Worm (Caenorhabditis elegans) whole organism, L4 larva: ENCODE data around the gene cha-1.

Experiments
- Y48G9A.11 ChIP-seq: fragments of 200-800 bp; sonication (Bioruptor generic); IDR thresholded peaks from 2 replicates; pipeline ENCODE4 v1.3.6; 2022; ENCODE audit warnings: missing genetic modification reagents, missing genetic modification characterization, missing compliant biosample characterization
- Y5F2A.4 ChIP-seq: fragments of 200-800 bp; sonication (Bioruptor generic); optimal IDR thresholded peaks from 2 replicates; lab custom pipeline; 2018; ENCODE audit warnings: mild to moderate bottlenecking, missing genetic modification characterization, missing compliant biosample characterization
- ZK337.2 ChIP-seq: fragments of 200-800 bp; sonication (Bioruptor generic); IDR thresholded peaks from 2 replicates; pipeline ENCODE4 v1.3.6; 2022; ENCODE audit warnings: missing genetic modification reagents, missing genetic modification characterization, missing compliant biosample characterization
- ZK546.5 ChIP-seq, 2 experiments: sonication (generic microtip); optimal IDR thresholded peaks; 2 replicates each; lab custom pipeline; 2017; ENCODE audit warnings: missing biosample characterization in 2 of 2, missing genetic modification characterization in 2 of 2
- aha-1 ChIP-seq: fragments of 150-350 bp; peaks from one replicate; lab custom pipeline; 2014; ENCODE audit warnings: missing biosample characterization, missing genetic modification characterization
- attf-4 ChIP-seq: sonication (generic microtip); optimal IDR thresholded peaks from 3 replicates; lab custom pipeline; 2017; ENCODE audit warnings: missing biosample characterization, missing genetic modification characterization
- ceh-20 ChIP-seq: fragments of 200-800 bp; sonication (Bioruptor generic); IDR thresholded peaks from 2 replicates; pipeline ENCODE4 v1.3.6; 2022; ENCODE audit warnings: missing genetic modification reagents, missing genetic modification characterization, missing compliant biosample characterization
- cey-2 ChIP-seq: sonication (generic microtip); optimal IDR thresholded peaks from 3 replicates; lab custom pipeline; 2017; ENCODE audit warnings: missing genetic modification characterization, mild to moderate bottlenecking, missing compliant biosample characterization, antibody characterized with exemption, borderline replicate concordance; ENCODE audit not compliant: insufficient read depth
- ctbp-1 ChIP-seq: fragments of 200-800 bp; sonication (Bioruptor generic); IDR thresholded peaks from 2 replicates; pipeline ENCODE4 v1.3.6; 2022; ENCODE audit warnings: missing genetic modification reagents, missing genetic modification characterization, missing compliant biosample characterization
- daf-16 ChIP-seq, 3 experiments: sonication (generic microtip); optimal IDR thresholded peaks; 2 replicates each; lab custom pipeline; 2016 to 2017; ENCODE audit warnings: missing genetic modification characterization in 3 of 3, missing genetic modification reagents in 3 of 3, mild to moderate bottlenecking in 2 of 3, missing compliant biosample characterization in 2 of 3, missing biosample characterization in 1 of 3, moderate library complexity in 1 of 3
- daf-8 ChIP-seq: fragments of 200-800 bp; sonication (Bioruptor generic); IDR thresholded peaks from 2 replicates; pipeline ENCODE4 v1.3.6; 2022; ENCODE audit warnings: missing genetic modification characterization, missing compliant biosample characterization
- dmd-8 ChIP-seq: fragments of 200-800 bp; sonication (Bioruptor generic); IDR thresholded peaks from 2 replicates; pipeline ENCODE4 v1.3.6; 2022; ENCODE audit warnings: missing genetic modification characterization, missing compliant biosample characterization
- dve-1 ChIP-seq: sonication (generic microtip); optimal IDR thresholded peaks from 2 replicates; lab custom pipeline; 2017; ENCODE audit warnings: antibody characterized with exemption, mild to moderate bottlenecking, missing genetic modification characterization, missing compliant biosample characterization; ENCODE audit not compliant: insufficient read depth
- egl-43 ChIP-seq: fragments of 200-800 bp; sonication (Bioruptor generic); IDR thresholded peaks from 2 replicates; pipeline ENCODE4 v1.3.6; 2022; ENCODE audit warnings: missing genetic modification reagents, missing genetic modification characterization, missing compliant biosample characterization
- fos-1 ChIP-seq: fragments of 150-350 bp; optimal IDR thresholded peaks from 2 replicates; lab custom pipeline; 2014; ENCODE audit warnings: missing biosample characterization, missing genetic modification characterization
- hmg-1.1 ChIP-seq: fragments of 200-800 bp; sonication (Bioruptor generic); IDR thresholded peaks from 2 replicates; pipeline ENCODE4 v1.3.6; 2022; ENCODE audit warnings: missing genetic modification reagents, missing genetic modification characterization, missing compliant biosample characterization
- jun-1 ChIP-seq: fragments of 150-350 bp; optimal IDR thresholded peaks from 2 replicates; lab custom pipeline; 2014; ENCODE audit warnings: missing biosample characterization, missing genetic modification reagents, missing genetic modification characterization
- lim-7 ChIP-seq: fragments of 200-800 bp; sonication (Bioruptor generic); IDR thresholded peaks from 2 replicates; pipeline ENCODE4 v1.3.6; 2022; ENCODE audit warnings: missing genetic modification characterization, missing compliant biosample characterization
- lin-38 ChIP-seq: fragments of 200-800 bp; sonication (Bioruptor generic); IDR thresholded peaks from 2 replicates; pipeline ENCODE4 v1.3.6; 2022; ENCODE audit warnings: missing genetic modification reagents, missing genetic modification characterization, missing compliant biosample characterization
- lsy-2 ChIP-seq, 2 experiments: fragments of 150-350 bp in 1 of 2; sonication (generic microtip) in 1 of 2; optimal IDR thresholded peaks; 2 replicates each; lab custom pipeline; 2014 to 2017; ENCODE audit warnings: missing biosample characterization in 2 of 2, missing genetic modification characterization in 2 of 2
- mep-1 ChIP-seq: fragments of 150-350 bp; sonication (generic microtip); optimal IDR thresholded peaks from 3 replicates; lab custom pipeline; 2014; ENCODE audit warnings: missing biosample characterization, missing genetic modification characterization
- mes-2 ChIP-seq: sonication (generic microtip); optimal IDR thresholded peaks from 2 replicates; lab custom pipeline; 2016; ENCODE audit warnings: missing genotype, mild to moderate bottlenecking, missing genetic modification characterization, missing compliant biosample characterization; ENCODE audit not compliant: poor library complexity, severe bottlenecking
- nhr-28 ChIP-seq: fragments of 150-350 bp; optimal IDR thresholded peaks from 2 replicates; lab custom pipeline; 2014; ENCODE audit warnings: missing biosample characterization, missing genetic modification characterization
- nhr-42 ChIP-seq: fragments of 200-800 bp; sonication (Bioruptor generic); IDR thresholded peaks from 2 replicates; pipeline ENCODE4 v1.3.6; 2022; ENCODE audit warnings: missing genetic modification characterization, missing compliant biosample characterization
- nhr-6 ChIP-seq: fragments of 150-350 bp; optimal IDR thresholded peaks from 2 replicates; lab custom pipeline; 2014; ENCODE audit warnings: missing biosample characterization, missing genetic modification characterization
- nhr-77 ChIP-seq: fragments of 150-350 bp; optimal IDR thresholded peaks from 2 replicates; lab custom pipeline; 2014; ENCODE audit warnings: missing biosample characterization, missing genetic modification characterization
- php-3 ChIP-seq: fragments of 200-800 bp; sonication (Bioruptor generic); IDR thresholded peaks from 2 replicates; pipeline ENCODE4 v1.3.6; 2022; ENCODE audit warnings: missing genetic modification reagents, missing genetic modification characterization, missing compliant biosample characterization
- pqm-1 ChIP-seq: sonication (generic microtip); optimal IDR thresholded peaks from 2 replicates; lab custom pipeline; 2017; ENCODE audit warnings: missing biosample characterization, missing genetic modification characterization
- set-16 ChIP-seq: fragments of 200-800 bp; sonication (Bioruptor generic); IDR thresholded peaks from 2 replicates; pipeline ENCODE4 v1.3.6; 2022; ENCODE audit warnings: missing genetic modification reagents, missing genetic modification characterization, missing compliant biosample characterization
- zfp-2 ChIP-seq: sonication (generic microtip); optimal IDR thresholded peaks from 2 replicates; lab custom pipeline; 2016; ENCODE audit warnings: mild to moderate bottlenecking, missing genetic modification characterization, missing compliant biosample characterization
- zip-2 ChIP-seq: fragments of 150-350 bp; optimal IDR thresholded peaks from 2 replicates; lab custom pipeline; 2014; ENCODE audit warnings: missing biosample characterization, missing genetic modification characterization
- ztf-7 ChIP-seq: fragments of 150-350 bp; optimal IDR thresholded peaks from 2 replicates; lab custom pipeline; 2014; ENCODE audit warnings: missing biosample characterization, missing genetic modification characterization

cha-1 gene

DNA sequence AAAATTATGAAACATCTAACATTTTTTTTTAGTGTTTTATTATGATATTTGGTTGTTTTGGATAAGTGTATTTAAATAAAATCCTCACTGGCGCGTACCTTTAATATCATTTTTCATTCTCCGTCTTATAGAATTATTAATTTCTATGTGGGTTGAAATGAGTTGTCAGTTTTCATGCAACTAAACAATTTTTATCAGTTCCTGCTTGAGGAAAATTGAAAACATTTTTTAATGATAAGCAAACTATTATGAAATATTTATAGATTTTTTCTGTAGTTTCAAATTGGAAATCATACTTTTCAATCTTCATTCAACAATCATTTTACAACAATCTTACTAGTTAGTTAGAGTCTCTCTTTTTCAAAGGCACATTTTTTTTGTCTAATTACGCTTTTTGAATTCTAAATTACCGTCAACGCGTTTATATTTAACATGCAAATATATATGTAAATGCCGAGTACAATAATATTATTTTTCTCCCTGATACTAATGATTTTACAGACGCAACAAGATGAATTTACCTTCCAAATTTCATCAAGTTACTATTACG is 18.1 kb downstream of the cha-1 start, which contains the start of the genes Y37E11B.10 and kgb-2:
Y37E11B.10 (minus strand) TSS at position 182 of the 550 bp plus-strand sequence.
kgb-2 (plus strand) TSS at position 500 of the 550 bp plus-strand sequence.
- TF ChIP-seq daf-8 (GFP tag; lab: Robert Waterston, UW), result no peak
- peak; percentile 8 for TF ChIP-seq dve-1 (tag; lab: Kevin White, UChicago)
- no peak for TF ChIP-seq mep-1
- TF ChIP-seq nhr-28 (tag; lab: Kevin White, UChicago), result peak; percentile 67
- no peak for TF ChIP-seq zfp-2 (tag; lab: Kevin White, UChicago)
- TF ChIP-seq jun-1 (tag; lab: Kevin White, UChicago), result no peak
- no peak for TF ChIP-seq dmd-8
- TF ChIP-seq pqm-1 (tag; lab: Kevin White, UChicago), result peak; percentile 39
- TF ChIP-seq daf-16 (GFP tag; optimal IDR thresholded peaks at IDR 0.05; lab: Kevin White, UChicago), result no peak
- TF ChIP-seq daf-16 (tag; optimal IDR thresholded peaks at IDR 0.05; lab: Kevin White, UChicago), result peak; percentile 71
- no peak for TF ChIP-seq zip-2 (tag; lab: Kevin White, UChicago)

DNA sequence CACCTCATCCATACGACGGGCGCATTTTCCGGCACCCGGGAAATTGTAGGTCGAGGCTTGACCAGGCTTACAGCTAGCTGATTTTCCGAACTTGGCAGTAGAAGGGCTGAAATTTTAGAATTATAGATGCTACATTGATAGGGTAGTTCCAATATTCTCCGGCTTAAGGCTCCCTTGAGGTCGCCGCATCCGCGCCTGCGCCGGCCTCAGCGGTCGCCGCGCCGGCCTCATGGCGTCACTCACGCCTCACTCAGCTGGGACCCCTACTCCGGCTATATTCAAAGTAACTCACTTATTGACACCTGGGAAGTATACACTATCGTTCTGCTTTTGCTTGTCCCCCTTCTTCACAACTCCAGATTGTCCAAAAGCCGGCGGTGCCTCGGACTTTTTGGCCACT is 20.4 kb downstream of the cha-1 start:
- TF ChIP-seq Y5F2A.4 (no peak), php-3 (no peak), attf-4 (tag; lab: Kevin White, UChicago) (no peak), ztf-7 (no peak), nhr-6 (tag; lab: Kevin White, UChicago) (no peak), set-16 (peak; percentile 89), hmg-1.1 (no peak), ctbp-1 (no peak), cey-2 (tag; lab: Kevin White, UChicago) (no peak), lim-7 (GFP tag; lab: Robert Waterston, UW) (0 out of 2 replicates have a peak, but pooled peaks have one; percentile 56)

DNA sequence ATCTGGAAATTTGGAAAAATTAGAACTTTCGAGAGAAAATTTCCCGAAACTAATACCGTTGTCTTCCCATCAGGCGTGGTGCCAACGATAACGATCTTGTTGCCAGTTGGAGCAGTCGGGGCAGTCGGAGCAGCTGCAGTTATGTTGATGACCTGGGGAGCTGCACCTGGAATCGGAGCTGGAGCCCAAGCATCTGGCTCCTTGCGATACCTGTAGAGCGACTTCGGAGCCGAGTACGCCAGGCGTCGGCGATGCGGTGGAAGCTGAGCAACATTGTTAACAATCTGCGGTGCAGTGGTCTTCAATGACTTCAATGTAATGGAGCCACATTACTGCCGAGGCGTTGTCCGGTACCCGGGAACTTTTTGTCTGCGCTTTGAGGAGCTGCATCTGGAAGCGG is 22.7 kb downstream of the cha-1 start:
- TF ChIP-seq aha-1 (tag; lab: Kevin White, UChicago) (peak; percentile 87), set-16 (peak; percentile 80), hmg-1.1 (no peak)

DNA sequence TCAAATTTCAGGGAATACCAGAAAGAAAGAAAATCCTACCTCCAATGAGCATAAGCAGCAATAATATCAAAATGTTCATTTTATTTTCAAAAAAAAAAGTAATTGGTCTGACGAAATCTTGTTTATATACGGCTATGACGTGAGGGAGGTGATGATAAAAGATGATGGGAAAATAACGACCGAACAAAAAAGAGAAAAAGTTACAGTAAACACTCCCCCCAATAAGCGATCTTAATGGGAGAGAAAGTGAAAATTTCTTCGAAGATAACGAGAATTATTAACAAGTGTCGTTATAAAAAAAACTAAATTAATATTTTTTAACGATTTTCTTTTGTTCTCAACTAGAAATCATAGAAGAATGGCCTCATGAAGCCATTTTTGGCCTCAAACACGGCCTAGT is 24.5 kb downstream of the cha-1 start, which contains the start of gene Y37E11B.7:
Y37E11B.7 (minus strand) TSS at position 207 of the 400 bp plus-strand sequence.
- TF ChIP-seq lsy-2 (tag; optimal IDR thresholded peaks at IDR 0.05; lab: Kevin White, UChicago) (peak in 1 of 2 experiments; percentile 41), lin-38 (GFP tag; lab: Robert Waterston, UW) (no peak)
- TF ChIP-seq, all 104 proteins: peak for 1

DNA sequence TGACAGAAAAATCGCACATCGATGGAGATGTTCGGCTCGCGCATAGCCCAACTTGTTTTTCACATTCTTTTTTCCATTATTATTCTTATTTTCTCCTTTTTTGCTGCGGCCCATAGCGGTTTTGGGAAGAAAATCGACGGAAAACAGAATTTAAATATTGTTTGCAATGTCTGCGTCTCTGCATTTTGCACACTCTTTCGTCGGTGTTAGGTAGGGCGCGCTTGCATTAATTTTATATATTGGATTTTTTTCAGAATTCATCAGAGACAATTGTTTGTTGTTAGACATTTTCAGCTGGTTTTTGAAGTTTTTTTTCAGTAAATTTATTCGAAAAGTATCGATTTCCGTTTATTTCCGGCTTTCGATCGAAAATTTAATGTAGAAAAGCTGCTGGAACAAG is 25.4 kb downstream of the cha-1 start, which contains the start of gene Y37E11B.6:
Y37E11B.6 (minus strand) TSS at position 181 of the 400 bp plus-strand sequence.
- TF ChIP-seq egl-43 (GFP tag; lab: Robert Waterston, UW) (no peak), lin-38 (GFP tag; lab: Robert Waterston, UW) (peak; percentile 79)
- TF ChIP-seq, all 104 proteins: peak for 1

DNA sequence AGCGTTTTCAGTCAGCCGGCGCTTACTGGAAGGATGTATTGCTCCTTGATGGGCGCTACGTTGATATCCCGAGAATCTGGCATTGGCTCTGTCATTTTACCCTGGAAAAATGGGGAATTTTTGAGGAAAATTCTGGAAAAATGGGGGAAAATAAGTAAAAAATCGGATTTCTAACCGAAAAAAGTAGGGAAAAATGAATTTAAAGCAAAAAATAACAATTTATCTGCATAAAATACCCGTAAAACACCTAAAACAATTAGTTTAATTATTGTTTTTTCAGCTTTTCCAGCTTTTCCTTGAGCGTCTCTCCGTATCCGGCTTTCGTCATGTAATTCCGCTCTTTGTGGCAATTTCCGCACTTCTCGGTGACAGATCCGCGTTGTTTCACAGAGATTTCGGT is 26.0 kb downstream of the cha-1 start, which contains the start of gene Y37E11B.5:
Y37E11B.5 (minus strand) TSS at position 101 of the 400 bp plus-strand sequence.
- TF ChIP-seq nhr-77 (tag; lab: Kevin White, UChicago) (no peak), ceh-20 (no peak), nhr-28 (tag; lab: Kevin White, UChicago) (no peak), dmd-8 (no peak), mes-2 (tag; lab: Kevin White, UChicago) (no peak), set-16 (no peak), ZK337.2 (no peak), ZK546.5 (tag; optimal IDR thresholded peaks at IDR 0.05; lab: Kevin White, UChicago) (no peak), nhr-42 (GFP tag; lab: Robert Waterston, UW) (no peak), fos-1 (no peak), Y48G9A.11 (GFP tag; lab: Robert Waterston, UW) (no peak)
